Worm (Caenorhabditis elegans): Measurements from ENCODE around the gene srh-269.
A peak's percentile ranks its signal among the peaks of the same experiment; 100 is the strongest.

The srh-269 gene

DNA sequence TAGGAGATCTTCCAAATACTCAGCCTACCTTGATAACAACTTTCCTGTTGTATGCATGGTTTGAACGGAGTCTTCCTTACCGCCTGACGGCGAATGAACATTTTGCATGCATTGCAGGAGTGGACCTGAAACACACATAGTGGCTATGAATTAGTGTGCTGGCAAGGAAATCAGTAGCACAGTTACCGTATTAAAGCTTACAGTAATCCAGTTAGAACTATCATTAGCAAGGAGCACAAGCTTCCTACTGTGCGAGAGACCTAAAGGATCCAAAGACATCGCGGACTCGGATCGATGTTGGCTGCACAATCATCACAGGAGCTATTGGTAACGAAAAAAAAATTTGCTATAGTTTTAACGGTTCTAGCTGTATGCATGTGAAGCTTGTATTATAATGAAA, 21.1 kb downstream of the srh-269 start, which contains the start of gene nhr-233:
Gene nhr-233 (minus strand): TSS at position 101 of the 400 bp plus-strand sequence.
- TF ChIP-seq Y53G8AR.9 (GFP tag; conservative IDR thresholded peaks at IDR 0.05) (no peak), nfya-1 (tag; optimal IDR thresholded peaks at IDR 0.05; ENCODE audit: borderline replicate concordance, insufficient read depth) (no peak), ztf-28 (GFP tag; IDR thresholded peaks at IDR 0.05) (no peak), cebp-2 (GFP tag; IDR thresholded peaks at IDR 0.05) (no peak), ceh-58 (GFP tag; IDR thresholded peaks at IDR 0.05) (no peak), lin-26 (GFP tag; IDR thresholded peaks at IDR 0.05) (no peak), hmg-20 (GFP tag; IDR thresholded peaks at IDR 0.05) (no peak), ZK185.1 (tag; optimal IDR thresholded peaks at IDR 0.05; ENCODE audit: poor library complexity, severe bottlenecking) (no peak), ekl-4 (GFP tag; IDR thresholded peaks at IDR 0.05) (no peak), cebp-1 (GFP tag; IDR thresholded peaks at IDR 0.05) (no peak), cebp-1 (tag; optimal IDR thresholded peaks at IDR 0.05) (no peak), efl-1 (GFP tag; optimal IDR thresholded peaks at IDR 0.05) (no peak), ceh-91 (GFP tag; IDR thresholded peaks at IDR 0.05) (no peak), somi-1 (GFP tag; optimal IDR thresholded peaks at IDR 0.05) (no peak), F49E8.2 (tag; optimal IDR thresholded peaks at IDR 0.05; ENCODE audit: insufficient read depth) (no peak), hlh-12 (tag; optimal IDR thresholded peaks at IDR 0.05) (no peak), let-607 (tag; optimal IDR thresholded peaks at IDR 0.05) (no peak), Y79H2A.3 (GFP tag; conservative IDR thresholded peaks at IDR 0.05) (no peak)

DNA sequence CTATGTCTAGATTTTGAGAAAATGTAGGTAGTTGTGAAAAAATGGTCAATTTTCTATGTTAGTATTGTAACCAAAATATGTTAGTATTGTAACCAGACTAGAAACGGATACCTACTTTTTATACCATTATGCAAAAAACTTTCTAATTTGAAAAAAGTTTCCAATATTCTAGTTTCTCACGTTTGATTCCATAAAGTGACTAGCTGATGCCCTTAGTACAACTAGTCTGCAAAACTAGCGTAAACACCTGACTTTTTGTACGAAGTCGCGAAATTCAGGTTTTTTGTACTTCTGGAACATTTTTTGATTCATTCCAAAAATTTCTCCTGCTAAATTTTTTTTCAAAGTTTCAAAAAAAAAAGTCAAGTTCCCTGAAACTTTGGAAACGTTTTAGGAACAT, 23.8 kb downstream of the srh-269 start:
- TF ChIP-seq hlh-12 (tag; optimal IDR thresholded peaks at IDR 0.05) (no peak), unc-130 (GFP tag; optimal IDR thresholded peaks at IDR 0.05) (no peak), C06A6.2 (GFP tag; conservative IDR thresholded peaks at IDR 0.05) (no peak), him-1 (tag; optimal IDR thresholded peaks at IDR 0.05) (no peak)

DNA sequence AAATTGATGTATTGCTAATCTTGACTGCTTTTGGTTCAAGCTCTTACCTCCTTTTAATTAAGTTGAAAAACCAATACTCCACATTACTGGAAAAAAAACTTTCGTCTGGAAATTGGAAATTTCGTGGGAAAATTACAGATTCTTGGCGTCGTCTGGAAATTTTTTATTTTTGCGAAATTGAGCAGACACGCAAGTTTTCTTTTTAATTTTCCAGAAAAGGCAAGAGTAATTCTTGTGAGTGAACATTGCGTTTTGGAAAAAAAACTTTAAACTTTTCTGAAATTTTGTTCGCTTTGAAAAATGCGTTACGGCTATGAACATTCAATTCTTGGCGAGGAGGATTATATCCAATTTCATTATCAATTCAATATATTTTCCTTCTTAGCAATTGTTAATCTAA, 26.2 kb downstream of the srh-269 start, which contains the start of gene sru-45:
Gene sru-45 (plus strand): TSS at position 301 of the 400 bp plus-strand sequence.
- TF ChIP-seq Y79H2A.3 (GFP tag; conservative IDR thresholded peaks at IDR 0.05): no peak
- no peak for TF ChIP-seq hmg-20 (GFP tag; IDR thresholded peaks at IDR 0.05)
- TF ChIP-seq B0035.1 (tag; optimal IDR thresholded peaks at IDR 0.05): no peak
- TF ChIP-seq pha-4 (tag; optimal IDR thresholded peaks at IDR 0.05): no peak
- no peak for TF ChIP-seq snpc-3.4 (tag; optimal IDR thresholded peaks at IDR 0.05)
- no peak for TF ChIP-seq hmg-1.2 (GFP tag; IDR thresholded peaks at IDR 0.05)

DNA sequence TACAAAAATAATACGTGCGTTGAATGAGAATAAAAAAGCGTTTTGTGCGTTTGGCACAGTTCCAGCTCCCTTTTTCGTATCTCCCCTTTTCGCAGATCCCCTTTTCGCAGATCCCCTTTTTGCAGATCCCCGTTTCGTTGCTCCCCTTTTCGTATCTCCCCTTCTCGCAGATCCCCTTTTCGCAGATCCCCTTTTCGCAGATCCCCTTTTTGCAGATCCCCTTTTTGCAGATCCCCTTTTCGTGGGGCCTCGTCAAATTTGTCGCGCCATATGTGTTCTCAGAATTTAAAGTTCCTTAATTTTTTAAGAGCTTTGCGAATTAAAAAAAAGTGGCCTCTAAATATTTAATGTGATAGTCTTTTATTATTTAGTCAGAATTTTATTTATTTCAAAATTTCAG, 38.9 kb downstream of the srh-269 start, which contains the start of gene Y32B12B.4:
Gene Y32B12B.4 (plus strand): TSS at position 399 of the 400 bp plus-strand sequence.
- TF ChIP-seq ceh-58 (GFP tag; IDR thresholded peaks at IDR 0.05) (no peak), F52B5.7 (tag; optimal IDR thresholded peaks at IDR 0.05) (no peak), ZK185.1 (tag; optimal IDR thresholded peaks at IDR 0.05; ENCODE audit: poor library complexity, severe bottlenecking) (no peak), madf-6 (GFP tag; IDR thresholded peaks at IDR 0.05) (no peak), ceh-40 (GFP tag; IDR thresholded peaks at IDR 0.05) (no peak), snpc-1.1 (tag; optimal IDR thresholded peaks at IDR 0.05; ENCODE audit: insufficient read depth) (no peak), T26A5.8 (tag; optimal IDR thresholded peaks at IDR 0.05) (no peak), madf-10 (tag; optimal IDR thresholded peaks at IDR 0.05) (no peak), unc-130 (GFP tag; optimal IDR thresholded peaks at IDR 0.05) (peak; percentile 34), snpc-1.3 (tag; optimal IDR thresholded peaks at IDR 0.05; ENCODE audit: insufficient read depth) (no peak), nhr-90 (tag; optimal IDR thresholded peaks at IDR 0.05) (no peak), Y56A3A.18 (GFP tag; IDR thresholded peaks at IDR 0.05) (no peak), egrh-3 (GFP tag; IDR thresholded peaks at IDR 0.05) (0 out of 2 replicates have a peak, but pooled peaks have one; percentile 5), K12H6.12 (tag; optimal IDR thresholded peaks at IDR 0.05) (no peak), ccch-3 (GFP tag; optimal IDR thresholded peaks at IDR 0.05) (no peak), ceh-79 (tag; optimal IDR thresholded peaks at IDR 0.05) (no peak), egl-18 (GFP tag; IDR thresholded peaks at IDR 0.05) (no peak), somi-1 (GFP tag; optimal IDR thresholded peaks at IDR 0.05) (no peak), nhr-27 (tag; optimal IDR thresholded peaks at IDR 0.05) (no peak), ceh-100 (GFP tag; IDR thresholded peaks at IDR 0.05) (peak; percentile 90), nhr-179 (tag; optimal IDR thresholded peaks at IDR 0.05) (no peak), aptf-2 (GFP tag; conservative IDR thresholded peaks at IDR 0.05) (0 out of 2 replicates have a peak, but pooled peaks have one; percentile 9), nhr-80 (tag; optimal IDR thresholded peaks at IDR 0.05) (no peak)

Measured in whole organism, young adult.